Worm (Caenorhabditis elegans) whole organism, L4/young adult: Measurements from ENCODE around the gene Y73C8C.12.

Experiments
- dao-5 ChIP-seq: sonication (generic microtip); optimal IDR thresholded peaks from 2 replicates; lab custom pipeline; 2016; ENCODE audit warnings: missing genotype, missing genetic modification characterization, moderate library complexity, missing compliant biosample characterization
- him-1 ChIP-seq: sonication (generic microtip); optimal IDR thresholded peaks from 2 replicates; lab custom pipeline; 2016; ENCODE audit warnings: missing genotype, missing genetic modification reagents, missing genetic modification characterization, missing compliant biosample characterization

DNA sequence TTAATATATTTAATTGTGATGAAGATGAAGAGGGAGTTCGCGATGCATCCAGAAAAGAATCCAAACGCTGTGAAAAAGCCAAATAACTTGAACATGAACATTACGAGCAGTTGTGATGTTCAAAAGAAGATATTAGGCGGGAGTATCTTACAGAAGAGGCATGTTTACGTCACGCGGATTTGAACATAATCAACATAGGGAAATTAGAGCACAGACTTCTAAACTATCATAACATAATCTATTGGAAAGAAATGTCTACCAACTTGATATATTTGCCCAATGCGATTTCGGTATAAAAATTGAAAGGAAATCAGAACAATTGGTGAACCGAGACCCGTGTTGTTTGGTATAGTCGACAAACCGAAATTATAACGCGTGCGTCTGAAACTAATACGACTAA, 20.9 kb upstream of the Y73C8C.12 start, which contains the start of gene str-66:
- TF ChIP-seq dao-5 (tag; lab: Kevin White, UChicago) (no peak), him-1 (tag; lab: Kevin White, UChicago) (no peak)
